Worm (Caenorhabditis elegans) whole organism, L1 larva: ENCODE data around the gene C47E8.11.

Experiments
- C04F5.9 ChIP-seq: sonication (generic microtip); optimal IDR thresholded peaks from 2 replicates; lab custom pipeline; 2016; ENCODE audit warnings: missing genetic modification characterization, missing compliant biosample characterization
- C16A3.4 ChIP-seq: fragments of 150-350 bp; optimal IDR thresholded peaks from 2 replicates; lab custom pipeline; 2014; ENCODE audit warnings: missing biosample characterization, missing genetic modification characterization
- C34B4.2 ChIP-seq: sonication (generic microtip); optimal IDR thresholded peaks from 2 replicates; lab custom pipeline; 2017; ENCODE audit warnings: mild to moderate bottlenecking, missing genetic modification characterization, missing compliant biosample characterization
- aha-1 ChIP-seq: fragments of 150-350 bp; optimal IDR thresholded peaks from 2 replicates; lab custom pipeline; 2014; ENCODE audit warnings: missing biosample characterization, missing genetic modification characterization
- alr-1 ChIP-seq: fragments of 200-800 bp; sonication (Bioruptor generic); optimal IDR thresholded peaks from 2 replicates; lab custom pipeline; 2018; ENCODE audit warnings: borderline replicate concordance, mild to moderate bottlenecking, missing genetic modification characterization, missing compliant biosample characterization
- blmp-1 ChIP-seq: fragments of 150-350 bp; optimal IDR thresholded peaks from 2 replicates; lab custom pipeline; 2014; ENCODE audit warnings: missing biosample characterization, missing genetic modification characterization
- ceh-63 ChIP-seq: fragments of 200-800 bp; sonication (Bioruptor generic); optimal IDR thresholded peaks from 2 replicates; lab custom pipeline; 2018; ENCODE audit warnings: mild to moderate bottlenecking, missing genetic modification characterization, missing compliant biosample characterization
- ceh-88 ChIP-seq: fragments of 200-800 bp; sonication (Bioruptor generic); IDR thresholded peaks from 2 replicates; pipeline ENCODE4 v1.3.6; 2022; ENCODE audit warnings: missing genetic modification characterization, missing compliant biosample characterization
- ces-1 ChIP-seq: fragments of 150-350 bp; optimal IDR thresholded peaks from 2 replicates; lab custom pipeline; 2014; ENCODE audit warnings: missing biosample characterization, missing genetic modification reagents, missing genetic modification characterization
- dsc-1 ChIP-seq: sonication (generic microtip); optimal IDR thresholded peaks from 2 replicates; lab custom pipeline; 2016; ENCODE audit warnings: mild to moderate bottlenecking, missing genetic modification characterization, missing compliant biosample characterization
- efl-1 ChIP-seq, 4 experiments: fragments of 150-350 bp; optimal IDR thresholded peaks in 3 of 4; peaks in 1 of 4; 1 replicate in 1 of 4; 2 replicates in 3 of 4; lab custom pipeline; 2014; ENCODE audit warnings: missing biosample characterization in 2 of 4, missing genetic modification characterization in 2 of 4, missing genetic modification reagents in 2 of 4
- egl-27 ChIP-seq, 2 experiments: fragments of 150-350 bp in 1 of 2; sonication (generic microtip); optimal IDR thresholded peaks; 3 replicates each; lab custom pipeline; 2017 to 2018; ENCODE audit warnings: missing biosample characterization in 2 of 2, missing genetic modification characterization in 2 of 2, missing genetic modification reagents in 2 of 2
- elt-2 ChIP-seq: sonication (generic microtip); optimal IDR thresholded peaks from 2 replicates; lab custom pipeline; 2016; ENCODE audit warnings: missing genetic modification characterization, mild to moderate bottlenecking, inconsistent platforms, missing compliant biosample characterization, missing genetic modification reagents
- elt-3 ChIP-seq, 6 experiments: fragments of 150-350 bp in 1 of 6; sonication (generic microtip); optimal IDR thresholded peaks; 2 replicates each; lab custom pipeline; 2017 to 2018; ENCODE audit warnings: missing biosample characterization in 6 of 6, missing genetic modification characterization in 6 of 6, inconsistent platforms in 1 of 6
- ets-5 ChIP-seq: fragments of 200-800 bp; sonication (Bioruptor generic); IDR thresholded peaks from 2 replicates; pipeline ENCODE4 v1.3.6; 2022; ENCODE audit warnings: missing genetic modification characterization, missing compliant biosample characterization
- fkh-10 ChIP-seq: sonication (generic microtip); optimal IDR thresholded peaks from 2 replicates; lab custom pipeline; 2017; ENCODE audit warnings: missing biosample characterization, missing genetic modification reagents, missing genetic modification characterization
- fos-1 ChIP-seq: fragments of 150-350 bp; optimal IDR thresholded peaks from 2 replicates; lab custom pipeline; 2014; ENCODE audit warnings: missing biosample characterization, missing genetic modification characterization
- grh-1 ChIP-seq: fragments of 200-800 bp; sonication (Bioruptor generic); IDR thresholded peaks from 2 replicates; pipeline ENCODE4 v1.3.6; 2022; ENCODE audit warnings: missing genetic modification reagents, missing genetic modification characterization, missing compliant biosample characterization
- hlh-17 ChIP-seq: fragments of 200-800 bp; sonication (Bioruptor generic); optimal IDR thresholded peaks from 2 replicates; lab custom pipeline; 2018; ENCODE audit warnings: missing genetic modification characterization, mild to moderate bottlenecking, missing compliant biosample characterization, moderate library complexity, borderline replicate concordance
- irx-1 ChIP-seq: sonication (generic microtip); optimal IDR thresholded peaks from 2 replicates; lab custom pipeline; 2016; ENCODE audit warnings: missing genetic modification characterization, missing compliant biosample characterization
- jun-1 ChIP-seq: fragments of 150-350 bp; optimal IDR thresholded peaks from 2 replicates; lab custom pipeline; 2014; ENCODE audit warnings: missing biosample characterization, missing genetic modification reagents, missing genetic modification characterization
- lin-13 ChIP-seq: fragments of 150-350 bp; optimal IDR thresholded peaks from 2 replicates; lab custom pipeline; 2014; ENCODE audit warnings: missing biosample characterization, missing genetic modification reagents, missing genetic modification characterization
- lin-14 ChIP-seq: fragments of 200-800 bp; sonication (Bioruptor generic); optimal IDR thresholded peaks from 2 replicates; lab custom pipeline; 2018; ENCODE audit warnings: mild to moderate bottlenecking, missing genetic modification characterization, moderate library complexity, missing compliant biosample characterization
- lin-15B ChIP-seq: fragments of 150-350 bp; sonication (generic microtip); optimal IDR thresholded peaks from 3 replicates; lab custom pipeline; 2014; ENCODE audit warnings: missing biosample characterization, missing genetic modification characterization
- lin-39 ChIP-seq: fragments of 150-350 bp; optimal IDR thresholded peaks from 2 replicates; lab custom pipeline; 2014; ENCODE audit warnings: missing biosample characterization, missing genetic modification reagents, missing genetic modification characterization
- lir-3 ChIP-seq: sonication (generic microtip); optimal IDR thresholded peaks from 2 replicates; lab custom pipeline; 2016; ENCODE audit warnings: mild to moderate bottlenecking, missing genetic modification characterization, moderate library complexity, missing compliant biosample characterization; ENCODE audit not compliant: poor library complexity
- lsy-2 ChIP-seq, 2 experiments: fragments of 150-350 bp; optimal IDR thresholded peaks; 2 replicates each; lab custom pipeline; 2014; ENCODE audit warnings: missing biosample characterization in 2 of 2, missing genetic modification characterization in 2 of 2
- mab-9 ChIP-seq: fragments of 200-800 bp; sonication (Bioruptor generic); IDR thresholded peaks from 2 replicates; pipeline ENCODE4 v1.3.6; 2022; ENCODE audit warnings: missing genetic modification reagents, missing genetic modification characterization, missing compliant biosample characterization
- mdl-1 ChIP-seq, 2 experiments: fragments of 150-350 bp; optimal IDR thresholded peaks; 2 replicates each; lab custom pipeline; 2014 to 2017; ENCODE audit warnings: missing biosample characterization in 2 of 2, missing genetic modification characterization in 2 of 2, inconsistent platforms in 1 of 2
- nhr-11 ChIP-seq: fragments of 150-350 bp; optimal IDR thresholded peaks from 2 replicates; lab custom pipeline; 2014; ENCODE audit warnings: missing biosample characterization, missing genetic modification characterization
- nhr-19 ChIP-seq: fragments of 200-800 bp; sonication (Bioruptor generic); conservative IDR thresholded peaks from 2 replicates; pipeline ENCODE4 v1.3.6; 2022; ENCODE audit warnings: missing genetic modification characterization, missing compliant biosample characterization
- nhr-20 ChIP-seq: sonication (generic microtip); optimal IDR thresholded peaks from 2 replicates; lab custom pipeline; 2016; ENCODE audit warnings: mild to moderate bottlenecking, missing genetic modification characterization, missing compliant biosample characterization
- nhr-237 ChIP-seq: fragments of 150-350 bp; optimal IDR thresholded peaks from 2 replicates; lab custom pipeline; 2014; ENCODE audit warnings: missing biosample characterization, missing genetic modification characterization
- nhr-71 ChIP-seq: sonication (generic microtip); optimal IDR thresholded peaks from 2 replicates; lab custom pipeline; 2016; ENCODE audit warnings: mild to moderate bottlenecking, missing genetic modification characterization, moderate library complexity, missing compliant biosample characterization
- nhr-76 ChIP-seq: sonication (generic microtip); optimal IDR thresholded peaks from 2 replicates; lab custom pipeline; 2017; ENCODE audit warnings: missing biosample characterization, missing genetic modification characterization
- nhr-77 ChIP-seq: fragments of 150-350 bp; optimal IDR thresholded peaks from 2 replicates; lab custom pipeline; 2014; ENCODE audit warnings: missing biosample characterization, missing genetic modification characterization
- nhr-84 ChIP-seq: sonication (generic microtip); optimal IDR thresholded peaks from 2 replicates; lab custom pipeline; 2017; ENCODE audit warnings: missing biosample characterization, missing genetic modification characterization
- nhr-85 ChIP-seq: sonication (generic microtip); peaks from one replicate; lab custom pipeline; 2016; ENCODE audit warnings: missing genetic modification characterization, inconsistent platforms, missing compliant biosample characterization
- nhr-90 ChIP-seq: sonication (generic microtip); optimal IDR thresholded peaks from 2 replicates; lab custom pipeline; 2016; ENCODE audit warnings: mild to moderate bottlenecking, missing genetic modification characterization, missing compliant biosample characterization; ENCODE audit not compliant: poor library complexity
- pag-3 ChIP-seq: sonication (generic microtip); optimal IDR thresholded peaks from 2 replicates; lab custom pipeline; 2017; ENCODE audit warnings: missing genetic modification characterization, mild to moderate bottlenecking, missing compliant biosample characterization, antibody characterized with exemption, borderline replicate concordance; ENCODE audit not compliant: insufficient read depth
- pax-3 ChIP-seq: fragments of 200-800 bp; sonication (Bioruptor generic); optimal IDR thresholded peaks from 2 replicates; lab custom pipeline; 2018; ENCODE audit warnings: mild to moderate bottlenecking, missing genetic modification characterization, moderate library complexity, missing compliant biosample characterization
- rnt-1 ChIP-seq: sonication (generic microtip); optimal IDR thresholded peaks from 2 replicates; lab custom pipeline; 2016; ENCODE audit warnings: mild to moderate bottlenecking, missing genetic modification characterization, moderate library complexity, missing compliant biosample characterization
- skn-1 ChIP-seq: fragments of 150-350 bp; optimal IDR thresholded peaks from 2 replicates; lab custom pipeline; 2014; ENCODE audit warnings: missing biosample characterization, missing genetic modification characterization
- snpc-4 ChIP-seq: fragments of 150-350 bp; optimal IDR thresholded peaks from 2 replicates; lab custom pipeline; 2014; ENCODE audit warnings: missing biosample characterization, missing genetic modification characterization
- snu-23 ChIP-seq: sonication (generic microtip); optimal IDR thresholded peaks from 2 replicates; lab custom pipeline; 2016; ENCODE audit warnings: missing genetic modification characterization, missing compliant biosample characterization
- sox-4 ChIP-seq: sonication (generic microtip); optimal IDR thresholded peaks from 2 replicates; lab custom pipeline; 2016; ENCODE audit warnings: missing genetic modification characterization, missing compliant biosample characterization
- swsn-7 ChIP-seq: sonication (generic microtip); optimal IDR thresholded peaks from 2 replicates; lab custom pipeline; 2016; ENCODE audit warnings: missing genetic modification characterization, missing compliant biosample characterization
- unc-130 ChIP-seq: fragments of 150-350 bp; optimal IDR thresholded peaks from 2 replicates; lab custom pipeline; 2017; ENCODE audit warnings: missing biosample characterization, missing genetic modification characterization, inconsistent platforms
- unc-62 ChIP-seq: fragments of 150-350 bp; optimal IDR thresholded peaks from 2 replicates; lab custom pipeline; 2014; ENCODE audit warnings: missing biosample characterization, missing genetic modification reagents, missing genetic modification characterization
- xbp-1 ChIP-seq: sonication (generic microtip); optimal IDR thresholded peaks from 2 replicates; lab custom pipeline; 2016; ENCODE audit warnings: missing genetic modification characterization, missing compliant biosample characterization
- zip-4 ChIP-seq: fragments of 200-800 bp; sonication (Bioruptor generic); optimal IDR thresholded peaks from 2 replicates; lab custom pipeline; 2018; ENCODE audit warnings: mild to moderate bottlenecking, missing genetic modification characterization, moderate library complexity, missing compliant biosample characterization

Gene C47E8.11

DNA sequence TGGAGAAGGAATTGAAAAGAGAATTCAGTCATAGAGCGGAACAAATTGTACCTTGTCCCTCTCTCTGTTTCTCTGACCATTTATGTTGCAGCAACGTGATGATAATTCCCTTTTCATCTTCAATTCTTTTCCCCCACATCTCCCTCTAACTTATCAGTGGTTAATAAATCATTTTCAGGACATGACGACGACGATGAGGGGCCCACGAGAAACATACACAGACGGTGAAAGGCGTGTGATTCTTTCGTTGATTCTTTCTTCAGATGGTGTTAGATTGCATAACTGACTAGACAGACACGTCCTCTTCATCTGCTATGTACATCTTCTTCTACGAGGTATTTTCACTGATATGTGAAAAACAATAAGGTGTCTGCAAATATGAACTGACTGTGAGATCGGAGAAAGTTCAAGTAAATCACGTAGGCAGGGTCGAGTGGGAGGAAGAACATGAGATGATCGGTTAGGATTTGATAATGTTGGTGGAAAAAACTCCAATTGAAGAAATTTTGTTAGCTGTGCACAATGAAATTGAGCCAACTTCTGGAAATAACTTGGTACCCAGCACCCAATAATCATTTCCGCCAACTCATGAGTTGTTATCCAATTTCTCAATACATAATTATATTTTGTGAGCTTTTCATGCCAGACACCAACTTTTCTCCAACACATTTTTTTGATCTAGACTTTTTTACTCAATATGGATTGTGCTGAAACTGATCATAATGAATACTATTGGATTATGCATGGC is 27.6 kb upstream of the C47E8.11 start, which contains the start of gene srh-17 (continued):
- TF ChIP-seq unc-130 (tag; lab: Kevin White, UChicago) (no peak), lir-3 (tag; lab: Kevin White, UChicago) (no peak), nhr-77 (tag; lab: Kevin White, UChicago) (no peak), efl-1 (optimal IDR thresholded peaks at IDR 0.05; lab: Kevin White, UChicago) (no peak), efl-1 (GFP tag; optimal IDR thresholded peaks at IDR 0.05 in 1 of 2; lab: Kevin White, UChicago) (no peak), lin-14 (GFP tag; lab: Kevin White, UChicago) (peak; percentile 75), C04F5.9 (tag; lab: Kevin White, UChicago) (no peak), nhr-84 (tag; lab: Kevin White, UChicago) (no peak), lin-39 (tag; lab: Kevin White, UChicago) (no peak), pax-3 (no peak), elt-2 (no peak), nhr-237 (no peak), mdl-1 (tag; optimal IDR thresholded peaks at IDR 0.05; lab: Kevin White, UChicago) (peak in 1 of 2 experiments; percentile 87), nhr-19 (GFP tag; lab: Robert Waterston, UW) (peak; percentile 43), ets-5 (GFP tag; lab: Robert Waterston, UW) (no peak), jun-1 (tag; lab: Kevin White, UChicago) (no peak), nhr-76 (tag; lab: Kevin White, UChicago) (no peak), ceh-88 (GFP tag; lab: Robert Waterston, UW) (no peak), unc-62 (no peak), swsn-7 (no peak), nhr-11 (tag; lab: Kevin White, UChicago) (no peak), C34B4.2 (tag; lab: Kevin White, UChicago) (no peak), grh-1 (GFP tag; lab: Robert Waterston, UW) (peak; percentile 50; the same call in 1 of the 2 replicates), elt-3 (tag; optimal IDR thresholded peaks at IDR 0.05; lab: Kevin White, UChicago) (peak in 5 of 6 experiments; percentile 21 to 95 (median 72)), pag-3 (no peak), fkh-10 (GFP tag; lab: Kevin White, UChicago) (no peak), egl-27 (tag; optimal IDR thresholded peaks at IDR 0.05; lab: Kevin White, UChicago) (no peak), snu-23 (GFP tag; lab: Kevin White, UChicago) (peak; percentile 64), nhr-85 (peak; percentile 95), mab-9 (GFP tag; lab: Robert Waterston, UW) (no peak), irx-1 (tag; lab: Kevin White, UChicago) (no peak), lin-15B (tag; lab: Kevin White, UChicago) (no peak), zip-4 (GFP tag; lab: Kevin White, UChicago) (no peak), nhr-90 (tag; lab: Kevin White, UChicago) (peak; percentile 73), ceh-63 (no peak), lsy-2 (tag; optimal IDR thresholded peaks at IDR 0.05; lab: Kevin White, UChicago) (peak in 1 of 2 experiments; percentile 37), blmp-1 (tag; lab: Kevin White, UChicago) (peak; percentile 91), nhr-71 (peak; percentile 77), ces-1 (GFP tag; lab: Kevin White, UChicago) (no peak), xbp-1 (no peak), fos-1 (tag; lab: Kevin White, UChicago) (no peak), C16A3.4 (tag; lab: Kevin White, UChicago) (no peak), lin-13 (GFP tag; lab: Kevin White, UChicago) (no peak), hlh-17 (GFP tag; lab: Kevin White, UChicago) (no peak), alr-1 (tag; lab: Kevin White, UChicago) (no peak), rnt-1 (tag; lab: Kevin White, UChicago) (no peak), dsc-1 (tag; lab: Kevin White, UChicago) (no peak), skn-1 (peak; percentile 1), aha-1 (tag; lab: Kevin White, UChicago) (no peak), snpc-4 (no peak), nhr-20 (peak; percentile 78), sox-4 (tag; lab: Kevin White, UChicago) (no peak)
